Fruit fly (Drosophila melanogaster) whole organism, pupa: ENCODE measurements around the gene RabGGTa.

ENCODE experiments used
- CG12605 ChIP-seq: fragments of 200-800 bp; sonication (Bioruptor generic); IDR thresholded peaks from 2 replicates; pipeline ENCODE4 v1.3.6; 2022; ENCODE audit warnings: missing biosample characterization, missing genetic modification characterization
- CG15710 ChIP-seq: fragments of 200-800 bp; sonication (Bioruptor generic); optimal IDR thresholded peaks from 2 replicates; lab custom pipeline; 2018; ENCODE audit warnings: missing biosample characterization, mild to moderate bottlenecking, missing genetic modification characterization, moderate library complexity
- CG32121 ChIP-seq: fragments of 200-800 bp; sonication (Bioruptor generic); IDR thresholded peaks from 2 replicates; pipeline ENCODE4 v1.3.6; 2022; ENCODE audit warnings: missing biosample characterization, missing genetic modification characterization
- EcR ChIP-seq: fragments of 200-800 bp; sonication (Bioruptor generic); optimal IDR thresholded peaks from 3 replicates; lab custom pipeline; 2019; ENCODE audit warnings: missing biosample characterization, missing genetic modification characterization, mild to moderate bottlenecking, moderate library complexity, missing genetic modification reagents
- Ets98B ChIP-seq: fragments of 200-800 bp; sonication (Bioruptor generic); IDR thresholded peaks from 2 replicates; pipeline ENCODE4 v1.3.6; 2022; ENCODE audit warnings: missing biosample characterization, missing genetic modification characterization
- Snoo ChIP-seq: fragments of 200-800 bp; sonication (Bioruptor generic); optimal IDR thresholded peaks from 3 replicates; lab custom pipeline; 2017; ENCODE audit warnings: missing biosample characterization, mild to moderate bottlenecking, missing genetic modification characterization, inconsistent platforms

- no peak for TF ChIP-seq Ets98B (GFP tag; lab: Robert Waterston, UW)
- TF ChIP-seq Snoo (tag; lab: Kevin White, UChicago) = no peak
- no peak for TF ChIP-seq CG32121
- TF ChIP-seq CG15710 (tag; lab: Kevin White, UChicago) = no peak
- no peak for TF ChIP-seq EcR
- no peak for TF ChIP-seq CG12605 (GFP tag; lab: Robert Waterston, UW)
These were observed 11.0 kb downstream of the RabGGTa start, which contains the start of gene CG12589 for dm6 chr3R:5138889-5139288.
